Worm (Caenorhabditis elegans) whole organism, L3 larva: ENCODE measurements around the gene lgc-55.

Source experiments
- ama-1 ChIP-seq: fragments of 150-350 bp; optimal IDR thresholded peaks from 2 replicates; lab custom pipeline; 2018
- elt-2 ChIP-seq: sonication (generic microtip); optimal IDR thresholded peaks from 2 replicates; lab custom pipeline; 2016; ENCODE audit warnings: missing genetic modification reagents, mild to moderate bottlenecking, missing genetic modification characterization, missing compliant biosample characterization
- jun-1 ChIP-seq: fragments of 150-350 bp; optimal IDR thresholded peaks from 2 replicates; lab custom pipeline; 2014; ENCODE audit warnings: missing biosample characterization, missing genetic modification reagents, missing genetic modification characterization
- nhr-12 ChIP-seq: fragments of 150-350 bp; optimal IDR thresholded peaks from 2 replicates; lab custom pipeline; 2014; ENCODE audit warnings: missing biosample characterization, missing genetic modification characterization
- pha-4 ChIP-seq: fragments of 150-350 bp; optimal IDR thresholded peaks from 2 replicates; lab custom pipeline; 2014; ENCODE audit warnings: missing biosample characterization, missing genetic modification reagents, missing genetic modification characterization

ce11 chrV:19999789-20000188 lies 23.1 kb upstream of the lgc-55 start:
- TF ChIP-seq ama-1, result no peak
- TF ChIP-seq elt-2 (tag; lab: Kevin White, UChicago), result no peak
- no peak for TF ChIP-seq pha-4 (tag; lab: Kevin White, UChicago)
- no peak for TF ChIP-seq jun-1 (tag; lab: Kevin White, UChicago)
- TF ChIP-seq nhr-12 (tag; lab: Kevin White, UChicago), result no peak
